Fruit fly (Drosophila melanogaster) whole organism, embryonic: ENCODE data around the gene dpr10.
A peak's percentile ranks its signal among the peaks of the same experiment; 100 is the strongest.

ENCODE experiments used
- Antp ChIP-seq: fragments of 200-800 bp; sonication (Bioruptor generic); optimal IDR thresholded peaks from 3 replicates; lab custom pipeline; 2016; ENCODE audit warnings: missing biosample characterization, missing genetic modification characterization
- Atf-2 ChIP-seq: fragments of 200-800 bp; sonication (Bioruptor generic); optimal IDR thresholded peaks from 2 replicates; lab custom pipeline; 2016; ENCODE audit warnings: missing biosample characterization, missing genetic modification characterization
- Atf6 ChIP-seq: fragments of 200-800 bp; sonication (Bioruptor generic); IDR thresholded peaks from 2 replicates; pipeline ENCODE4 v1.3.6; 2022; ENCODE audit warnings: missing biosample characterization, missing genetic modification characterization
- CG10267 ChIP-seq: fragments of 200-800 bp; sonication (Bioruptor generic); optimal IDR thresholded peaks from 2 replicates; lab custom pipeline; 2018; ENCODE audit warnings: missing biosample characterization, mild to moderate bottlenecking, missing genetic modification characterization, moderate library complexity
- CG10321 ChIP-seq: fragments of 200-800 bp; sonication (Bioruptor generic); IDR thresholded peaks from 2 replicates; pipeline ENCODE4 v1.3.6; 2022; ENCODE audit warnings: missing biosample characterization, missing genetic modification characterization
- CG11695 ChIP-seq: fragments of 200-800 bp; sonication (Bioruptor generic); IDR thresholded peaks from 3 replicates; pipeline ENCODE4 v1.3.6; 2022; ENCODE audit warnings: missing biosample characterization, missing genetic modification characterization
- CG12155 ChIP-seq: fragments of 200-800 bp; sonication (Bioruptor generic); optimal IDR thresholded peaks from 3 replicates; lab custom pipeline; 2016; ENCODE audit warnings: missing biosample characterization, missing genetic modification characterization
- CG13775 ChIP-seq: fragments of 200-800 bp; sonication (Bioruptor generic); optimal IDR thresholded peaks from 3 replicates; lab custom pipeline; 2017; ENCODE audit warnings: missing biosample characterization, mild to moderate bottlenecking, missing genetic modification characterization
- CG1647 ChIP-seq: fragments of 200-800 bp; sonication (Bioruptor generic); optimal IDR thresholded peaks from 3 replicates; lab custom pipeline; 2016; ENCODE audit warnings: missing biosample characterization, missing genetic modification characterization
- CG17361 ChIP-seq: fragments of 200-800 bp; sonication (Bioruptor generic); IDR thresholded peaks from 3 replicates; pipeline ENCODE4 v1.3.6; 2022; ENCODE audit warnings: missing biosample characterization, missing genetic modification characterization
- CG17802 ChIP-seq: fragments of 200-800 bp; sonication (Bioruptor generic); optimal IDR thresholded peaks from 2 replicates; lab custom pipeline; 2018; ENCODE audit warnings: missing biosample characterization, mild to moderate bottlenecking, missing genetic modification characterization, moderate library complexity
- CG1832 ChIP-seq: fragments of 200-800 bp; sonication (Bioruptor generic); optimal IDR thresholded peaks from 2 replicates; lab custom pipeline; 2017; ENCODE audit warnings: missing biosample characterization, mild to moderate bottlenecking, missing genetic modification characterization, inconsistent platforms
- CG31388 ChIP-seq: fragments of 200-800 bp; sonication (Bioruptor generic); optimal IDR thresholded peaks from 2 replicates; lab custom pipeline; 2016; ENCODE audit warnings: missing biosample characterization, missing genetic modification characterization
- CG33213 ChIP-seq: fragments of 200-800 bp; sonication (Bioruptor generic); optimal IDR thresholded peaks from 3 replicates; lab custom pipeline; 2016; ENCODE audit warnings: missing biosample characterization, missing genetic modification characterization
- CG4424 ChIP-seq: fragments of 200-800 bp; sonication (Bioruptor generic); optimal IDR thresholded peaks from 3 replicates; lab custom pipeline; 2016; ENCODE audit warnings: missing biosample characterization, missing genetic modification characterization
- CG6175 ChIP-seq: fragments of 200-800 bp; sonication (Bioruptor generic); IDR thresholded peaks from 3 replicates; pipeline ENCODE4 v1.3.6; 2022; ENCODE audit warnings: missing biosample characterization, missing genetic modification characterization
- CG6689 ChIP-seq: fragments of 200-800 bp; sonication (Bioruptor generic); IDR thresholded peaks from 2 replicates; pipeline ENCODE4 v1.3.6; 2022; ENCODE audit warnings: missing biosample characterization, missing genetic modification characterization
- CG9797 ChIP-seq: fragments of 200-800 bp; sonication (Bioruptor generic); optimal IDR thresholded peaks from 3 replicates; lab custom pipeline; 2018; ENCODE audit warnings: missing biosample characterization, mild to moderate bottlenecking, missing genetic modification characterization
- CG9876 ChIP-seq: fragments of 200-800 bp; sonication (Bioruptor generic); optimal IDR thresholded peaks from 2 replicates; lab custom pipeline; 2016; ENCODE audit warnings: missing biosample characterization, missing genetic modification characterization
- D19A ChIP-seq: fragments of 200-800 bp; optimal IDR thresholded peaks from 3 replicates; lab custom pipeline; 2019; ENCODE audit warnings: missing biosample characterization, mild to moderate bottlenecking, missing genetic modification characterization, moderate library complexity
- Dad ChIP-seq: fragments of 200-800 bp; sonication (Bioruptor generic); optimal IDR thresholded peaks from 3 replicates; lab custom pipeline; 2016; ENCODE audit warnings: missing biosample characterization, missing genetic modification characterization
- Dp ChIP-seq: fragments of 200-800 bp; sonication (Bioruptor generic); optimal IDR thresholded peaks from 2 replicates; lab custom pipeline; 2018; ENCODE audit warnings: missing biosample characterization, mild to moderate bottlenecking, missing genetic modification characterization, moderate library complexity
- ERR ChIP-seq: fragments of 200-800 bp; sonication (Bioruptor generic); optimal IDR thresholded peaks from 2 replicates; lab custom pipeline; 2016; ENCODE audit warnings: missing biosample characterization, missing genetic modification characterization
- HLH3B ChIP-seq: fragments of 200-800 bp; sonication (Bioruptor generic); IDR thresholded peaks from 2 replicates; pipeline ENCODE4 v1.3.6; 2022; ENCODE audit warnings: missing biosample characterization, missing genetic modification characterization
- HLH4C ChIP-seq: fragments of 200-800 bp; sonication (Bioruptor generic); IDR thresholded peaks from 3 replicates; pipeline ENCODE4 v1.3.6; 2022; ENCODE audit warnings: missing biosample characterization, missing genetic modification characterization; ENCODE audit not compliant: partially characterized antibody
- Hr51 ChIP-seq, 2 experiments: fragments of 200-800 bp; sonication (Bioruptor generic); optimal IDR thresholded peaks; 2 replicates in 1 of 2; 3 replicates in 1 of 2; lab custom pipeline; 2016 to 2018; ENCODE audit warnings: missing biosample characterization in 2 of 2, missing genetic modification characterization in 2 of 2, mild to moderate bottlenecking in 1 of 2, moderate library complexity in 1 of 2
- Lhr ChIP-seq: fragments of 200-800 bp; sonication (Bioruptor generic); optimal IDR thresholded peaks from 3 replicates; lab custom pipeline; 2017; ENCODE audit warnings: mild to moderate bottlenecking, missing biosample characterization, missing genetic modification reagents, missing genetic modification characterization
- Max ChIP-seq: fragments of 200-800 bp; sonication (Bioruptor generic); optimal IDR thresholded peaks from 2 replicates; lab custom pipeline; 2016; ENCODE audit warnings: missing biosample characterization, mild to moderate bottlenecking, missing genetic modification characterization
- Med ChIP-seq: fragments of 200-800 bp; sonication (Bioruptor generic); peaks from one replicate; lab custom pipeline; 2016; ENCODE audit warnings: missing biosample characterization, missing genetic modification characterization, mild to moderate bottlenecking, inconsistent platforms, moderate library complexity
- NC2α ChIP-seq: fragments of 200-800 bp; sonication (Bioruptor generic); optimal IDR thresholded peaks from 2 replicates; lab custom pipeline; 2016; ENCODE audit warnings: missing biosample characterization, missing genetic modification characterization
- NFAT ChIP-seq: fragments of 200-800 bp; sonication (Bioruptor generic); IDR thresholded peaks from 2 replicates; pipeline ENCODE4 v1.3.6; 2022; ENCODE audit warnings: missing biosample characterization, missing genetic modification characterization
- Opbp ChIP-seq: fragments of 200-800 bp; sonication (Bioruptor generic); IDR thresholded peaks from 3 replicates; pipeline ENCODE4 v1.3.6; 2022; ENCODE audit warnings: missing biosample characterization, missing genetic modification characterization; ENCODE audit not compliant: partially characterized antibody
- Sry-β ChIP-seq: fragments of 200-800 bp; sonication (Bioruptor generic); optimal IDR thresholded peaks from 2 replicates; lab custom pipeline; 2018; ENCODE audit warnings: missing biosample characterization, mild to moderate bottlenecking, missing genetic modification characterization, moderate library complexity
- Stat92E ChIP-seq, 3 experiments: fragments of >200 bp in 2 of 3; fragments of 200-800 bp in 1 of 3; sonication (Bioruptor generic) in 1 of 3; optimal IDR thresholded peaks; 2 replicates each; lab custom pipeline; 2017 to 2019; ENCODE audit warnings: missing biosample characterization in 3 of 3, missing genetic modification characterization in 3 of 3, mild to moderate bottlenecking in 1 of 3, moderate library complexity in 1 of 3
- aop ChIP-seq: fragments of 200-800 bp; sonication (Bioruptor generic); IDR thresholded peaks from 2 replicates; pipeline ENCODE4 v1.3.6; 2022; ENCODE audit warnings: missing biosample characterization, missing genetic modification characterization
- bbx ChIP-seq: fragments of 200-800 bp; sonication (Bioruptor generic); IDR thresholded peaks from 2 replicates; pipeline ENCODE4 v1.3.6; 2022; ENCODE audit warnings: missing biosample characterization, missing genetic modification characterization; ENCODE audit not compliant: partially characterized antibody
- br ChIP-seq: fragments of >200 bp; optimal IDR thresholded peaks from 2 replicates; lab custom pipeline; 2017
- hth ChIP-seq: fragments of >200 bp; optimal IDR thresholded peaks from 2 replicates; lab custom pipeline; 2017; ENCODE audit warnings: inconsistent platforms
- insv ChIP-seq, 2 experiments: fragments of 200-800 bp; sonication (Bioruptor generic); optimal IDR thresholded peaks; 3 replicates each; lab custom pipeline; 2016 to 2018; ENCODE audit warnings: missing biosample characterization in 2 of 2, missing genetic modification characterization in 2 of 2
- kni ChIP-seq: fragments of 200-800 bp; sonication (Bioruptor generic); optimal IDR thresholded peaks from 3 replicates; lab custom pipeline; 2017; ENCODE audit warnings: mild to moderate bottlenecking, missing biosample characterization, missing genetic modification reagents, missing genetic modification characterization
- knrl ChIP-seq: fragments of 200-800 bp; sonication (Bioruptor generic); IDR thresholded peaks from 3 replicates; pipeline ENCODE4 v1.3.6; 2022; ENCODE audit warnings: missing biosample characterization, missing genetic modification characterization; ENCODE audit not compliant: partially characterized antibody
- nom ChIP-seq: fragments of 200-800 bp; sonication (Bioruptor generic); optimal IDR thresholded peaks from 2 replicates; lab custom pipeline; 2017; ENCODE audit warnings: missing biosample characterization, missing genetic modification characterization, mild to moderate bottlenecking, moderate library complexity, missing genetic modification reagents
- odd ChIP-seq: fragments of 200-800 bp; sonication (Bioruptor generic); optimal IDR thresholded peaks from 2 replicates; lab custom pipeline; 2017; ENCODE audit warnings: missing biosample characterization, mild to moderate bottlenecking, missing genetic modification characterization
- schlank ChIP-seq: fragments of 200-800 bp; sonication (Bioruptor generic); optimal IDR thresholded peaks from 2 replicates; lab custom pipeline; 2018; ENCODE audit warnings: missing biosample characterization, mild to moderate bottlenecking, missing genetic modification characterization
- sens ChIP-seq: fragments of 200-800 bp; sonication (Bioruptor generic); peaks from one replicate; lab custom pipeline; 2016; ENCODE audit warnings: missing biosample characterization, missing genetic modification characterization
- so ChIP-seq: fragments of 200-800 bp; sonication (Bioruptor generic); IDR thresholded peaks from 3 replicates; pipeline ENCODE4 v1.3.6; 2022; ENCODE audit warnings: missing biosample characterization, missing genetic modification characterization
- stwl ChIP-seq: fragments of 200-800 bp; sonication (Bioruptor generic); optimal IDR thresholded peaks from 3 replicates; lab custom pipeline; 2018; ENCODE audit warnings: missing biosample characterization, mild to moderate bottlenecking, missing genetic modification characterization, moderate library complexity
- tap ChIP-seq: fragments of 200-800 bp; optimal IDR thresholded peaks from 3 replicates; lab custom pipeline; 2019; ENCODE audit warnings: missing biosample characterization, mild to moderate bottlenecking, missing genetic modification characterization, moderate library complexity
- tna ChIP-seq: fragments of 200-800 bp; sonication (Bioruptor generic); IDR thresholded peaks from 2 replicates; pipeline ENCODE4 v1.3.6; 2022; ENCODE audit warnings: missing biosample characterization, missing genetic modification characterization; ENCODE audit not compliant: partially characterized antibody
- trem ChIP-seq: fragments of 200-800 bp; optimal IDR thresholded peaks from 3 replicates; lab custom pipeline; 2019; ENCODE audit warnings: missing biosample characterization, mild to moderate bottlenecking, missing genetic modification characterization, moderate library complexity
- unc-4 ChIP-seq: fragments of 200-800 bp; sonication (Bioruptor generic); IDR thresholded peaks from 2 replicates; pipeline ENCODE4 v1.3.6; 2022; ENCODE audit warnings: missing biosample characterization, missing genetic modification characterization; ENCODE audit not compliant: partially characterized antibody

Gene dpr10

DNA sequence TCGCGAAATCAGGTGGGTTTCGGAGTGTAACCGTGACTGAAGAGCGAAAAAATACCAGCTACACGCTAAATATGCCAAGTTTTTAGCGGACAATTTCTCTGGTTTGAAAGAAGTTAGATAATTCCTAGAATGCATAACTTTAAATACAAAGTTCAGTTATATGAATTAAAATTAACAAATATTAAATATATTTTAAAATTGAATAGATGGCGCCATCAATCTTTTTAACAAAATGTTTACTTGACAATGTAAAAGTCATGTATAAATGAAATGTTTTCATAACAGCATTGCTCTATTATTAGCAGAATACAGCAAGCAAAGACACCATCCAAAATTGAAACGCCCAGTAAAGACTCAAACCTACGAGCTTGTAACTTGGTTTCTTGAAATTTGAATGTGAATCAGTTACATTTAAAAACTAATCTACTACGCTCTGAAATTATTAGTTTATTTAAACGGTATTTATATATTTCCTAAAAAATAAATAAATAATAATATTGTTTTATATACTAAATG, 39.4 kb upstream of the dpr10 start, which contains the start of gene scramb1 (continued):
- TF ChIP-seq odd (GFP tag; lab: Kevin White, UChicago) (no peak), Med (no peak), Atf-2 (no peak), CG17802 (no peak), insv (GFP tag; optimal IDR thresholded peaks at IDR 0.05; lab: Kevin White, UChicago) (no peak), hth (no peak), NC2α (GFP tag; lab: Kevin White, UChicago) (no peak), CG1647 (GFP tag; lab: Kevin White, UChicago) (no peak), Dp (GFP tag; lab: Kevin White, UChicago) (peak; percentile 1), CG12155 (GFP tag; lab: Kevin White, UChicago) (no peak), CG9797 (GFP tag; lab: Kevin White, UChicago) (peak; percentile 26), bbx (GFP tag; lab: Robert Waterston, UW) (no peak), trem (peak; percentile 51), CG6175 (GFP tag; lab: Robert Waterston, UW) (no peak), HLH3B (no peak), CG17361 (GFP tag; lab: Robert Waterston, UW) (no peak), Lhr (GFP tag; lab: Kevin White, UChicago) (peak; percentile 15), CG1832 (GFP tag; lab: Kevin White, UChicago) (no peak), Opbp (peak; percentile 34; the same call in 1 of the 3 replicates), CG10267 (peak; percentile 1), Stat92E (GFP tag; optimal IDR thresholded peaks at IDR 0.05; lab: Kevin White, UChicago) (no peak), Dad (no peak), tna (GFP tag; lab: Robert Waterston, UW) (no peak), ERR (GFP tag; lab: Kevin White, UChicago) (no peak), knrl (GFP tag; lab: Robert Waterston, UW) (peak; percentile 25; the same call in 1 of the 3 replicates), CG31388 (GFP tag; lab: Kevin White, UChicago) (no peak), so (GFP tag; lab: Robert Waterston, UW) (no peak), NFAT (GFP tag; lab: Robert Waterston, UW) (no peak), HLH4C (GFP tag; lab: Robert Waterston, UW) (no peak), Antp (GFP tag; lab: Kevin White, UChicago) (no peak), nom (no peak), kni (GFP tag; lab: Kevin White, UChicago) (no peak), unc-4 (GFP tag; lab: Robert Waterston, UW) (peak; percentile 47; the same call in 1 of the 2 replicates), CG33213 (GFP tag; lab: Kevin White, UChicago) (no peak), CG11695 (GFP tag; lab: Robert Waterston, UW) (no peak), Atf6 (no peak), Sry-β (no peak), stwl (peak; percentile 24), br (lab: Kevin White, UChicago) (no peak), sens (GFP tag; lab: Kevin White, UChicago) (no peak), CG13775 (GFP tag; lab: Kevin White, UChicago) (no peak), aop (no peak), D19A (no peak), schlank (tag; lab: Kevin White, UChicago) (no peak), CG9876 (GFP tag; lab: Kevin White, UChicago) (no peak), tap (tag; lab: Kevin White, UChicago) (no peak), Hr51 (GFP tag; optimal IDR thresholded peaks at IDR 0.05; lab: Kevin White, UChicago) (no peak), CG6689 (GFP tag; lab: Robert Waterston, UW) (no peak), CG10321 (GFP tag; lab: Robert Waterston, UW) (no peak), Max (GFP tag; lab: Kevin White, UChicago) (no peak), CG4424 (GFP tag; lab: Kevin White, UChicago) (no peak)
